Fruit fly (Drosophila melanogaster) whole organism, embryonic: ENCODE data around the gene dec.
A peak's percentile ranks its signal among the peaks of the same experiment; 100 is the strongest.

Experiments
- CG11247 ChIP-seq: fragments of 200-800 bp; sonication (Bioruptor generic); IDR thresholded peaks from 2 replicates; pipeline ENCODE4 v1.3.6; 2022; ENCODE audit warnings: missing biosample characterization, missing genetic modification characterization
- CG12659 ChIP-seq: fragments of 200-800 bp; sonication (Bioruptor generic); optimal IDR thresholded peaks from 3 replicates; lab custom pipeline; 2017; ENCODE audit warnings: mild to moderate bottlenecking, missing biosample characterization, missing genetic modification reagents, missing genetic modification characterization
- CG12769 ChIP-seq: fragments of 200-800 bp; sonication (Bioruptor generic); optimal IDR thresholded peaks from 2 replicates; lab custom pipeline; 2019; ENCODE audit warnings: missing biosample characterization, mild to moderate bottlenecking, missing genetic modification characterization, moderate library complexity
- CG13287 ChIP-seq: fragments of 200-800 bp; sonication (Bioruptor generic); IDR thresholded peaks from 2 replicates; pipeline ENCODE4 v1.3.6; 2022; ENCODE audit warnings: missing biosample characterization, missing genetic modification characterization; ENCODE audit not compliant: partially characterized antibody
- CG16815 ChIP-seq: fragments of 200-800 bp; sonication (Bioruptor generic); optimal IDR thresholded peaks from 3 replicates; lab custom pipeline; 2017; ENCODE audit warnings: missing biosample characterization, mild to moderate bottlenecking, missing genetic modification characterization
- CG17361 ChIP-seq: fragments of 200-800 bp; sonication (Bioruptor generic); IDR thresholded peaks from 3 replicates; pipeline ENCODE4 v1.3.6; 2022; ENCODE audit warnings: missing biosample characterization, missing genetic modification characterization
- CG17802 ChIP-seq: fragments of 200-800 bp; sonication (Bioruptor generic); optimal IDR thresholded peaks from 2 replicates; lab custom pipeline; 2018; ENCODE audit warnings: missing biosample characterization, mild to moderate bottlenecking, missing genetic modification characterization, moderate library complexity
- CG18476 ChIP-seq: fragments of 200-800 bp; sonication (Bioruptor generic); optimal IDR thresholded peaks from 2 replicates; lab custom pipeline; 2016; ENCODE audit warnings: missing biosample characterization, mild to moderate bottlenecking, missing genetic modification characterization
- CG18764 ChIP-seq: fragments of 200-800 bp; sonication (Bioruptor generic); optimal IDR thresholded peaks from 3 replicates; lab custom pipeline; 2016; ENCODE audit warnings: missing biosample characterization, missing genetic modification characterization
- CG2116 ChIP-seq: fragments of 200-800 bp; sonication (Bioruptor generic); optimal IDR thresholded peaks from 3 replicates; lab custom pipeline; 2018; ENCODE audit warnings: missing biosample characterization, mild to moderate bottlenecking, missing genetic modification characterization
- CG2120 ChIP-seq: fragments of 200-800 bp; sonication (Bioruptor generic); optimal IDR thresholded peaks from 3 replicates; lab custom pipeline; 2016; ENCODE audit warnings: missing biosample characterization, missing genetic modification characterization
- CG2678 ChIP-seq: fragments of 200-800 bp; sonication (Bioruptor generic); optimal IDR thresholded peaks from 3 replicates; lab custom pipeline; 2019; ENCODE audit warnings: missing biosample characterization, mild to moderate bottlenecking, missing genetic modification characterization, moderate library complexity
- CG32767 ChIP-seq: fragments of 200-800 bp; sonication (Bioruptor generic); IDR thresholded peaks from 2 replicates; pipeline ENCODE4 v1.3.6; 2022; ENCODE audit warnings: missing biosample characterization, missing genetic modification characterization
- CG3847 ChIP-seq: fragments of 200-800 bp; sonication (Bioruptor generic); IDR thresholded peaks from 2 replicates; pipeline ENCODE4 v1.3.6; 2022; ENCODE audit warnings: missing biosample characterization, missing genetic modification characterization
- CG42726 ChIP-seq: fragments of 200-800 bp; sonication (Bioruptor generic); IDR thresholded peaks from 2 replicates; pipeline ENCODE4 v1.3.6; 2022; ENCODE audit warnings: missing biosample characterization, missing genetic modification characterization; ENCODE audit not compliant: partially characterized antibody
- CG43689 ChIP-seq: fragments of 200-800 bp; sonication (Bioruptor generic); IDR thresholded peaks from 2 replicates; pipeline ENCODE4 v1.3.6; 2022; ENCODE audit warnings: missing biosample characterization, missing genetic modification characterization
- CG6254 ChIP-seq: fragments of 200-800 bp; sonication (Bioruptor generic); optimal IDR thresholded peaks from 3 replicates; lab custom pipeline; 2017; ENCODE audit warnings: mild to moderate bottlenecking, missing biosample characterization, missing genetic modification reagents, missing genetic modification characterization
- CG7556 ChIP-seq: fragments of 200-800 bp; sonication (Bioruptor generic); optimal IDR thresholded peaks from 2 replicates; lab custom pipeline; 2017; ENCODE audit warnings: missing biosample characterization, mild to moderate bottlenecking, missing genetic modification characterization
- CG8281 ChIP-seq: fragments of 200-800 bp; sonication (Bioruptor generic); optimal IDR thresholded peaks from 2 replicates; lab custom pipeline; 2018; ENCODE audit warnings: missing biosample characterization, mild to moderate bottlenecking, missing genetic modification characterization, moderate library complexity
- CG8388 ChIP-seq: fragments of 200-800 bp; sonication (Bioruptor generic); optimal IDR thresholded peaks from 2 replicates; lab custom pipeline; 2019; ENCODE audit warnings: missing biosample characterization, mild to moderate bottlenecking, missing genetic modification characterization, moderate library complexity
- Chrac-16 ChIP-seq: fragments of 200-800 bp; sonication (Bioruptor generic); optimal IDR thresholded peaks from 3 replicates; lab custom pipeline; 2016; ENCODE audit warnings: missing biosample characterization, missing genetic modification characterization
- Dll ChIP-seq: fragments of 200-800 bp; sonication (Bioruptor generic); IDR thresholded peaks from 4 replicates; pipeline ENCODE4 v1.3.6; 2022; ENCODE audit warnings: missing biosample characterization, missing genetic modification characterization; ENCODE audit not compliant: partially characterized antibody
- Doc3 ChIP-seq: fragments of 200-800 bp; sonication (Bioruptor generic); IDR thresholded peaks from 3 replicates; pipeline ENCODE4 v1.3.6; 2022; ENCODE audit warnings: missing biosample characterization, missing genetic modification characterization; ENCODE audit not compliant: partially characterized antibody
- Dp ChIP-seq: fragments of 200-800 bp; sonication (Bioruptor generic); optimal IDR thresholded peaks from 2 replicates; lab custom pipeline; 2018; ENCODE audit warnings: missing biosample characterization, mild to moderate bottlenecking, missing genetic modification characterization, moderate library complexity
- Dref ChIP-seq: fragments of 200-800 bp; sonication (Bioruptor generic); IDR thresholded peaks from 2 replicates; pipeline ENCODE4 v1.3.6; 2022; ENCODE audit warnings: missing biosample characterization, missing genetic modification characterization
- Ets97D ChIP-seq: fragments of 200-800 bp; sonication (Bioruptor generic); optimal IDR thresholded peaks from 3 replicates; lab custom pipeline; 2016; ENCODE audit warnings: missing biosample characterization, missing genetic modification characterization
- HHEX ChIP-seq: fragments of 200-800 bp; sonication (Bioruptor generic); optimal IDR thresholded peaks from 3 replicates; lab custom pipeline; 2017; ENCODE audit warnings: missing biosample characterization, mild to moderate bottlenecking, missing genetic modification characterization, missing genetic modification reagents
- Meics ChIP-seq: fragments of 200-800 bp; sonication (Bioruptor generic); optimal IDR thresholded peaks from 2 replicates; lab custom pipeline; 2017; ENCODE audit warnings: missing biosample characterization, mild to moderate bottlenecking, missing genetic modification characterization
- NC2β ChIP-seq: fragments of 200-800 bp; sonication (Bioruptor generic); optimal IDR thresholded peaks from 2 replicates; lab custom pipeline; 2016; ENCODE audit warnings: missing biosample characterization, missing genetic modification characterization
- Oli ChIP-seq: fragments of 200-800 bp; sonication (Bioruptor generic); optimal IDR thresholded peaks from 2 replicates; lab custom pipeline; 2018; ENCODE audit warnings: missing biosample characterization, mild to moderate bottlenecking, missing genetic modification characterization, moderate library complexity
- Sry-δ ChIP-seq: fragments of 200-800 bp; sonication (Bioruptor generic); optimal IDR thresholded peaks from 2 replicates; lab custom pipeline; 2016; ENCODE audit warnings: missing biosample characterization, missing genetic modification characterization
- ab ChIP-seq: fragments of 200-800 bp; sonication (Bioruptor generic); optimal IDR thresholded peaks from 2 replicates; lab custom pipeline; 2016; ENCODE audit warnings: missing biosample characterization, missing genetic modification characterization
- bowl ChIP-seq: fragments of 200-800 bp; sonication (Bioruptor generic); IDR thresholded peaks from 2 replicates; pipeline ENCODE4 v1.3.6; 2022; ENCODE audit warnings: missing biosample characterization, missing genetic modification characterization
- chif ChIP-seq, 2 experiments: fragments of 200-800 bp; sonication (Bioruptor generic); optimal IDR thresholded peaks; 3 replicates each; lab custom pipeline; 2016; ENCODE audit warnings: missing biosample characterization in 2 of 2, missing genetic modification characterization in 2 of 2
- danr ChIP-seq: fragments of 200-800 bp; sonication (Bioruptor generic); IDR thresholded peaks from 2 replicates; pipeline ENCODE4 v1.3.6; 2022; ENCODE audit warnings: missing biosample characterization, missing genetic modification characterization
- ewg ChIP-seq: fragments of 200-800 bp; sonication (Bioruptor generic); optimal IDR thresholded peaks from 3 replicates; lab custom pipeline; 2017; ENCODE audit warnings: mild to moderate bottlenecking, missing biosample characterization, missing genetic modification reagents, missing genetic modification characterization
- grau ChIP-seq: fragments of 200-800 bp; optimal IDR thresholded peaks from 3 replicates; lab custom pipeline; 2019; ENCODE audit warnings: missing biosample characterization, mild to moderate bottlenecking, missing genetic modification characterization, moderate library complexity
- gsb-n ChIP-seq: fragments of 200-800 bp; sonication (Bioruptor generic); optimal IDR thresholded peaks from 3 replicates; lab custom pipeline; 2018; ENCODE audit warnings: missing biosample characterization, mild to moderate bottlenecking, missing genetic modification characterization
- lab ChIP-seq: fragments of 200-800 bp; sonication (Bioruptor generic); optimal IDR thresholded peaks from 3 replicates; lab custom pipeline; 2017; ENCODE audit warnings: missing biosample characterization, missing genetic modification characterization, mild to moderate bottlenecking, moderate library complexity, missing genetic modification reagents
- lmd ChIP-seq: fragments of 200-800 bp; sonication (Bioruptor generic); IDR thresholded peaks from 2 replicates; pipeline ENCODE4 v1.3.6; 2022; ENCODE audit warnings: missing biosample characterization, missing genetic modification characterization
- lola ChIP-seq, 3 experiments: fragments of >200 bp in 2 of 3; fragments of 200-800 bp in 1 of 3; sonication (Bioruptor generic) in 1 of 3; optimal IDR thresholded peaks; 2 replicates each; lab custom pipeline; 2017 to 2019; ENCODE audit warnings: missing biosample characterization in 3 of 3, missing genetic modification characterization in 3 of 3, mild to moderate bottlenecking in 1 of 3, moderate library complexity in 1 of 3
- mam ChIP-seq: fragments of 200-800 bp; sonication (Bioruptor generic); optimal IDR thresholded peaks from 3 replicates; lab custom pipeline; 2016; ENCODE audit warnings: missing biosample characterization, missing genetic modification characterization
- pfk ChIP-seq: fragments of 200-800 bp; sonication (Bioruptor generic); optimal IDR thresholded peaks from 2 replicates; lab custom pipeline; 2018; ENCODE audit warnings: missing biosample characterization, mild to moderate bottlenecking, missing genetic modification characterization, moderate library complexity
- phol ChIP-seq: fragments of 200-800 bp; sonication (Bioruptor generic); optimal IDR thresholded peaks from 3 replicates; lab custom pipeline; 2018; ENCODE audit warnings: missing biosample characterization, mild to moderate bottlenecking, missing genetic modification characterization, moderate library complexity
- pum ChIP-seq: fragments of 200-800 bp; sonication (Bioruptor generic); optimal IDR thresholded peaks from 2 replicates; lab custom pipeline; 2016; ENCODE audit warnings: missing biosample characterization, missing genetic modification characterization
- shn ChIP-seq: fragments of 200-800 bp; sonication (Bioruptor generic); optimal IDR thresholded peaks from 3 replicates; lab custom pipeline; 2016; ENCODE audit warnings: missing biosample characterization, missing genetic modification characterization
- slp2 ChIP-seq: fragments of 200-800 bp; sonication (Bioruptor generic); optimal IDR thresholded peaks from 2 replicates; lab custom pipeline; 2016; ENCODE audit warnings: missing biosample characterization, missing genetic modification characterization
- unc-4 ChIP-seq: fragments of 200-800 bp; sonication (Bioruptor generic); IDR thresholded peaks from 2 replicates; pipeline ENCODE4 v1.3.6; 2022; ENCODE audit warnings: missing biosample characterization, missing genetic modification characterization; ENCODE audit not compliant: partially characterized antibody

dec gene

dm6 chrX:7893411-7894122 is 20.5 kb upstream of the dec start, which contains the start of the genes CG45089, ND-MNLL and p115 (continued):
- TF ChIP-seq NC2β (peak; percentile 12), CG8388 (GFP tag; lab: Kevin White, UChicago) (peak; percentile 52), CG13287 (GFP tag; lab: Robert Waterston, UW) (peak; percentile 81), CG17361 (peak; percentile 61), slp2 (GFP tag; lab: Kevin White, UChicago) (no peak), pfk (GFP tag; lab: Kevin White, UChicago) (no peak), CG7556 (peak; percentile 26), CG8281 (tag; lab: Kevin White, UChicago) (peak; percentile 15), Dp (GFP tag; lab: Kevin White, UChicago) (peak; percentile 35), chif (GFP tag; optimal IDR thresholded peaks at IDR 0.05; lab: Kevin White, UChicago) (peak in 1 of 2 experiments; percentile 31), danr (GFP tag; lab: Robert Waterston, UW) (no peak), Chrac-16 (peak; percentile 68), Meics (peak; percentile 33), CG42726 (GFP tag; lab: Robert Waterston, UW) (no peak), Oli (no peak), Dll (peak; percentile 83), gsb-n (tag; lab: Kevin White, UChicago) (peak; percentile 6), ewg (peak; percentile 3), CG18476 (GFP tag; lab: Kevin White, UChicago) (peak; percentile 33), grau (peak; percentile 61), bowl (GFP tag; lab: Robert Waterston, UW) (no peak), shn (GFP tag; lab: Kevin White, UChicago) (peak; percentile 14), lola (GFP tag; optimal IDR thresholded peaks at IDR 0.05; lab: Kevin White, UChicago) (peak in 1 of 3 experiments; percentile 58), CG6254 (GFP tag; lab: Kevin White, UChicago) (peak; percentile 1), ab (GFP tag; lab: Kevin White, UChicago) (no peak), CG12769 (tag; lab: Kevin White, UChicago) (no peak), unc-4 (GFP tag; lab: Robert Waterston, UW) (peak; percentile 65; the same call in 1 of the 2 replicates), mam (GFP tag; lab: Kevin White, UChicago) (peak; percentile 56), CG43689 (GFP tag; lab: Robert Waterston, UW) (no peak), CG16815 (peak; percentile 8), lmd (GFP tag; lab: Robert Waterston, UW) (peak; percentile 62), pum (GFP tag; lab: Kevin White, UChicago) (peak; percentile 46), CG12659 (peak; percentile 68), Doc3 (GFP tag; lab: Robert Waterston, UW) (0 out of 3 replicates have a peak, but pooled peaks have one; percentile 48), CG3847 (peak; percentile 60), CG2678 (tag; lab: Kevin White, UChicago) (peak; percentile 69), CG11247 (GFP tag; lab: Robert Waterston, UW) (peak; percentile 32; the same call in 1 of the 2 replicates), phol (tag; lab: Kevin White, UChicago) (peak; percentile 69), CG17802 (no peak), Sry-δ (GFP tag; lab: Kevin White, UChicago) (peak; percentile 78), lab (peak; percentile 65), CG2120 (GFP tag; lab: Kevin White, UChicago) (peak; percentile 71), HHEX (GFP tag; lab: Kevin White, UChicago) (peak; percentile 18), Dref (GFP tag; lab: Robert Waterston, UW) (peak; percentile 66), CG2116 (GFP tag; lab: Kevin White, UChicago) (peak; percentile 82), CG32767 (GFP tag; lab: Robert Waterston, UW) (no peak), CG18764 (peak; percentile 44), Ets97D (GFP tag; lab: Kevin White, UChicago) (peak; percentile 44)
